Fruit fly (Drosophila melanogaster) whole organism, adult: ENCODE measurements around the gene CG13786.

ENCODE experiments used
- CG11617 ChIP-seq: fragments of 200-800 bp; sonication (Bioruptor generic); optimal IDR thresholded peaks from 2 replicates; lab custom pipeline; 2017; ENCODE audit warnings: mild to moderate bottlenecking, missing biosample characterization, missing genetic modification reagents, missing genetic modification characterization
- CG7101 ChIP-seq: fragments of 200-800 bp; sonication (Bioruptor generic); optimal IDR thresholded peaks from 2 replicates; lab custom pipeline; 2018; ENCODE audit warnings: missing biosample characterization, mild to moderate bottlenecking, missing genetic modification characterization, moderate library complexity
- Clk ChIP-seq: fragments of 200-800 bp; sonication (Bioruptor generic); optimal IDR thresholded peaks from 2 replicates; lab custom pipeline; 2017; ENCODE audit warnings: missing biosample characterization, missing genetic modification characterization
- Crg-1 ChIP-seq: fragments of 200-800 bp; sonication (Bioruptor generic); optimal IDR thresholded peaks from 2 replicates; lab custom pipeline; 2016; ENCODE audit warnings: missing biosample characterization, missing genetic modification characterization
- bab1 ChIP-seq: fragments of 200-800 bp; sonication (Bioruptor generic); optimal IDR thresholded peaks from 3 replicates; lab custom pipeline; 2019; ENCODE audit warnings: missing biosample characterization, mild to moderate bottlenecking, missing genetic modification characterization, moderate library complexity
- pad ChIP-seq: fragments of 200-800 bp; sonication (Bioruptor generic); optimal IDR thresholded peaks from 3 replicates; lab custom pipeline; 2017; ENCODE audit warnings: missing biosample characterization, missing genetic modification characterization, mild to moderate bottlenecking, moderate library complexity, missing genetic modification reagents

- no peak for TF ChIP-seq pad (GFP tag; lab: Kevin White, UChicago)
- TF ChIP-seq CG11617 (GFP tag; lab: Kevin White, UChicago): no peak
- no peak for TF ChIP-seq Crg-1 (GFP tag; lab: Kevin White, UChicago)
- no peak for TF ChIP-seq bab1 (GFP tag; lab: Kevin White, UChicago)
- TF ChIP-seq Clk (GFP tag; lab: Kevin White, UChicago): no peak
- TF ChIP-seq CG7101 (tag; lab: Kevin White, UChicago): no peak
Measured at dm6 chr2L:7217059-7217458, 35.7 kb downstream of the CG13786 start.
